Fruit fly (Drosophila melanogaster): ENCODE data around the gene CG12278.

CG12278 gene

dm6 chr3R:21073141-21073540 lies 29.3 kb downstream of the CG12278 start, which contains the start of gene r-l:
r-l (minus strand) TSS chr3R:21073319.
- TF ChIP-seq CTCF (GFP tag; optimal IDR thresholded peaks at IDR 0.05) (peak; percentile 58), CG9932 (GFP tag; IDR thresholded peaks at IDR 0.05) (no peak), Dek (tag; optimal IDR thresholded peaks at IDR 0.05) (peak; percentile 49), Trl (optimal IDR thresholded peaks at IDR 0.05) (no peak), Trl (GFP tag; optimal IDR thresholded peaks at IDR 0.05) (no peak), cwo (GFP tag; optimal IDR thresholded peaks at IDR 0.05) (peak; percentile 40), maf-S (GFP tag; optimal IDR thresholded peaks at IDR 0.05) (peak; percentile 18), otp (GFP tag; IDR thresholded peaks at IDR 0.05) (peak; percentile 26; the same call in 1 of the 3 replicates), CG2199 (GFP tag; IDR thresholded peaks at IDR 0.05) (no peak), chn (GFP tag; optimal IDR thresholded peaks at IDR 0.05) (peak; percentile 8), Gug (GFP tag; IDR thresholded peaks at IDR 0.05) (no peak), MESR4 (GFP tag; optimal IDR thresholded peaks at IDR 0.05) (peak; percentile 62), Hmr (GFP tag; optimal IDR thresholded peaks at IDR 0.05) (peak; percentile 46), CG1602 (GFP tag; optimal IDR thresholded peaks at IDR 0.05) (no peak), HmgZ (tag; optimal IDR thresholded peaks at IDR 0.05) (peak; percentile 86), CG8944 (GFP tag; optimal IDR thresholded peaks at IDR 0.05) (peak; percentile 8), Myb (GFP tag; optimal IDR thresholded peaks at IDR 0.05) (peak; percentile 82), amos (GFP tag; IDR thresholded peaks at IDR 0.05; ENCODE audit: partially characterized antibody) (peak; percentile 55; the same call in 1 of the 2 replicates), CG12659 (GFP tag; optimal IDR thresholded peaks at IDR 0.05) (peak; percentile 56), NC2β (GFP tag; optimal IDR thresholded peaks at IDR 0.05) (peak; percentile 18), CG10267 (tag; optimal IDR thresholded peaks at IDR 0.05) (peak; percentile 45), Sry-δ (GFP tag; optimal IDR thresholded peaks at IDR 0.05) (peak; percentile 67), gfzf (GFP tag; optimal IDR thresholded peaks at IDR 0.05) (peak; percentile 98), BEAF-32 (GFP tag; optimal IDR thresholded peaks at IDR 0.05) (peak; percentile 54), CG3847 (GFP tag; IDR thresholded peaks at IDR 0.05) (peak; percentile 64), Stat92E (GFP tag; optimal IDR thresholded peaks at IDR 0.05) (no peak), row (GFP tag; IDR thresholded peaks at IDR 0.05) (peak; percentile 31; the same call in 1 of the 3 replicates), CG10654 (GFP tag; optimal IDR thresholded peaks at IDR 0.05) (no peak), Oli (tag; optimal IDR thresholded peaks at IDR 0.05) (no peak), TFAM (GFP tag; optimal IDR thresholded peaks at IDR 0.05) (no peak), CG15514 (GFP tag; optimal IDR thresholded peaks at IDR 0.05) (peak; percentile 89), CG42726 (GFP tag; IDR thresholded peaks at IDR 0.05; ENCODE audit: partially characterized antibody) (peak; percentile 61), E2f2 (GFP tag; IDR thresholded peaks at IDR 0.05) (peak; percentile 100), CG1024 (GFP tag; IDR thresholded peaks at IDR 0.05) (no peak), CG4617 (GFP tag; optimal IDR thresholded peaks at IDR 0.05; ENCODE audit: borderline replicate concordance) (no peak), nmo (GFP tag; optimal IDR thresholded peaks at IDR 0.05) (peak; percentile 31), HmgD (GFP tag; optimal IDR thresholded peaks at IDR 0.05) (peak; percentile 72), hkb (optimal IDR thresholded peaks at IDR 0.05) (no peak), hkb (GFP tag; IDR thresholded peaks at IDR 0.05) (no peak), Dp (GFP tag; optimal IDR thresholded peaks at IDR 0.05) (peak; percentile 100), B-H2 (GFP tag; optimal IDR thresholded peaks at IDR 0.05) (peak; percentile 17), zen (tag; optimal IDR thresholded peaks at IDR 0.05) (peak; percentile 76), CG17568 (GFP tag; optimal IDR thresholded peaks at IDR 0.05) (no peak), dm (GFP tag; optimal IDR thresholded peaks at IDR 0.05) (peak; percentile 92), Atf6 (GFP tag; IDR thresholded peaks at IDR 0.05) (no peak), CoRest (tag; optimal IDR thresholded peaks at IDR 0.05) (peak; percentile 45), pita (GFP tag; optimal IDR thresholded peaks at IDR 0.05) (peak; percentile 70), CG14710 (tag; optimal IDR thresholded peaks at IDR 0.05) (peak; percentile 71), sob (GFP tag; IDR thresholded peaks at IDR 0.05) (0 out of 2 replicates have a peak, but pooled peaks have one; percentile 19), CG8765 (GFP tag; IDR thresholded peaks at IDR 0.05) (no peak), CG13296 (GFP tag; optimal IDR thresholded peaks at IDR 0.05) (no peak)
